Fruit fly (Drosophila melanogaster) whole organism, pupa: ENCODE results near the gene CG12241.

Source experiments
- CG17806 ChIP-seq: fragments of 200-800 bp; sonication (Bioruptor generic); optimal IDR thresholded peaks from 2 replicates; lab custom pipeline; 2018; ENCODE audit warnings: missing biosample characterization, mild to moderate bottlenecking, missing genetic modification characterization, moderate library complexity
- EcR ChIP-seq: fragments of 200-800 bp; sonication (Bioruptor generic); optimal IDR thresholded peaks from 3 replicates; lab custom pipeline; 2019; ENCODE audit warnings: missing biosample characterization, missing genetic modification characterization, mild to moderate bottlenecking, moderate library complexity, missing genetic modification reagents

- TF ChIP-seq CG17806 (tag; lab: Kevin White, UChicago): no peak
- peak; percentile 20 for TF ChIP-seq EcR
These were observed 12.8 kb upstream of the CG12241 start, which contains the start of gene Spn88Ea for dm6 chr3R:15206273-15206672.
